Worm (Caenorhabditis elegans) whole organism, L3 larva: ENCODE data around the gene clec-75.
A peak's percentile ranks its signal among the peaks of the same experiment; 100 is the strongest.
"Not testable (repeated sequence)": the region's sequence is repeated elsewhere in the genome, so short reads cannot be mapped to it uniquely, and the experiment has no call there.

Experiments used
- R02D3.7 ChIP-seq: fragments of 150-350 bp; optimal IDR thresholded peaks from 2 replicates; lab custom pipeline; 2014; ENCODE audit warnings: missing biosample characterization, missing genetic modification characterization
- ZK546.5 ChIP-seq: sonication (generic microtip); optimal IDR thresholded peaks from 2 replicates; lab custom pipeline; 2017; ENCODE audit warnings: missing biosample characterization, missing genetic modification characterization
- ama-1 ChIP-seq: fragments of 150-350 bp; optimal IDR thresholded peaks from 2 replicates; lab custom pipeline; 2018
- ceh-16 ChIP-seq: sonication (generic microtip); optimal IDR thresholded peaks from 2 replicates; lab custom pipeline; 2017; ENCODE audit warnings: missing biosample characterization, missing genetic modification characterization
- ceh-28 ChIP-seq: fragments of 150-350 bp; optimal IDR thresholded peaks from 2 replicates; lab custom pipeline; 2014; ENCODE audit warnings: missing biosample characterization, missing genetic modification reagents, missing genetic modification characterization
- daf-12 ChIP-seq: fragments of 150-350 bp; optimal IDR thresholded peaks from 2 replicates; lab custom pipeline; 2014; ENCODE audit warnings: missing biosample characterization, missing genetic modification reagents, missing genetic modification characterization
- egl-27 ChIP-seq: sonication (generic microtip); optimal IDR thresholded peaks from 4 replicates; lab custom pipeline; 2017; ENCODE audit warnings: missing biosample characterization, missing genetic modification reagents, missing genetic modification characterization
- egl-5 ChIP-seq: fragments of 150-350 bp; optimal IDR thresholded peaks from 2 replicates; lab custom pipeline; 2017; ENCODE audit warnings: missing biosample characterization, missing genetic modification reagents, missing genetic modification characterization, inconsistent platforms
- elt-1 ChIP-seq: fragments of 150-350 bp; optimal IDR thresholded peaks from 2 replicates; lab custom pipeline; 2014; ENCODE audit warnings: missing biosample characterization, missing genetic modification characterization
- elt-2 ChIP-seq: sonication (generic microtip); optimal IDR thresholded peaks from 2 replicates; lab custom pipeline; 2016; ENCODE audit warnings: missing genetic modification reagents, mild to moderate bottlenecking, missing genetic modification characterization, missing compliant biosample characterization
- elt-3 ChIP-seq, 3 experiments: fragments of 150-350 bp in 1 of 3; sonication (generic microtip) in 2 of 3; optimal IDR thresholded peaks; 2 replicates in 2 of 3; 4 replicates in 1 of 3; lab custom pipeline; 2014 to 2017; ENCODE audit warnings: missing biosample characterization in 3 of 3, missing genetic modification characterization in 3 of 3
- eor-1 ChIP-seq, 2 experiments: fragments of 150-350 bp; optimal IDR thresholded peaks; 2 replicates each; lab custom pipeline; 2014 to 2018; ENCODE audit warnings: missing biosample characterization in 2 of 2, missing genetic modification characterization in 2 of 2
- hmg-11 ChIP-seq: sonication (generic microtip); optimal IDR thresholded peaks from 2 replicates; lab custom pipeline; 2016; ENCODE audit warnings: missing genetic modification characterization, missing compliant biosample characterization
- jun-1 ChIP-seq: fragments of 150-350 bp; optimal IDR thresholded peaks from 2 replicates; lab custom pipeline; 2014; ENCODE audit warnings: missing biosample characterization, missing genetic modification reagents, missing genetic modification characterization
- lin-39 ChIP-seq: fragments of 150-350 bp; optimal IDR thresholded peaks from 2 replicates; lab custom pipeline; 2018; ENCODE audit warnings: missing biosample characterization, missing genetic modification reagents, missing genetic modification characterization
- mml-1 ChIP-seq: fragments of 150-350 bp; sonication (generic microtip); optimal IDR thresholded peaks from 3 replicates; lab custom pipeline; 2014; ENCODE audit warnings: missing biosample characterization, missing genetic modification characterization
- nhr-25 ChIP-seq: sonication (generic microtip); optimal IDR thresholded peaks from 2 replicates; lab custom pipeline; 2017; ENCODE audit warnings: missing biosample characterization, missing genetic modification characterization
- nhr-28 ChIP-seq: fragments of 150-350 bp; optimal IDR thresholded peaks from 2 replicates; lab custom pipeline; 2014; ENCODE audit warnings: missing biosample characterization, missing genetic modification characterization
- nhr-67 ChIP-seq: fragments of 150-350 bp; optimal IDR thresholded peaks from 2 replicates; lab custom pipeline; 2014; ENCODE audit warnings: missing biosample characterization, missing genetic modification characterization
- pha-4 ChIP-seq: fragments of 150-350 bp; optimal IDR thresholded peaks from 2 replicates; lab custom pipeline; 2014; ENCODE audit warnings: missing biosample characterization, missing genetic modification reagents, missing genetic modification characterization
- pqm-1 ChIP-seq: fragments of 150-350 bp; optimal IDR thresholded peaks from 2 replicates; lab custom pipeline; 2017; ENCODE audit warnings: missing biosample characterization, missing genetic modification characterization, inconsistent platforms
- tbx-2 ChIP-seq: sonication (generic microtip); optimal IDR thresholded peaks from 2 replicates; lab custom pipeline; 2016; ENCODE audit warnings: mild to moderate bottlenecking, missing genetic modification characterization, missing compliant biosample characterization
- unc-39 ChIP-seq: sonication (generic microtip); optimal IDR thresholded peaks from 4 replicates; lab custom pipeline; 2017; ENCODE audit warnings: missing biosample characterization, missing genetic modification characterization
- unc-62 ChIP-seq: fragments of 150-350 bp; sonication (generic microtip); optimal IDR thresholded peaks from 4 replicates; lab custom pipeline; 2014; ENCODE audit warnings: missing biosample characterization, missing genetic modification reagents, missing genetic modification characterization
- ztf-4 ChIP-seq: fragments of 150-350 bp; optimal IDR thresholded peaks from 2 replicates; lab custom pipeline; 2014; ENCODE audit warnings: missing biosample characterization, missing genetic modification characterization

clec-75 gene

DNA sequence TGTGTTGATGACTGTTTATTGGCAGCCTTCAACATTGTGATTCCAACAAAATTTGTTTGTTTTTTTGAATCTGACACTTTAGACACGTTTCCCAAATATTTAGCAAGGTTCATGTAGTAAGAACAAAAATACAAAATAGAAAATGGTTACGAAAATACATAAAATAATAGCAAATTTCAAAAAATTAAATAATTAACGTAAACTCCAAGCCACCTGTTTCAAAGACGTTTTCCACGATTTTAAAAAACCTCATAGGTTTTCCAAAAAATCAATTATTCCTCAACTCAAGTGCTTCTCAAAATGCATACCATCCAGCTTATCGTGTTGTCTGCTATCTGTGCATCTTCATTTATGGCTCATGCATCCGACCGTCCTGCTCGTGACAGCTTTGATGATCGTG lies 43.1 kb upstream of the clec-75 start, which contains the start of gene F56D6.14:
F56D6.14 (plus strand) TSS at position 301 of the 400 bp plus-strand sequence.
- TF ChIP-seq egl-27, result no peak
- no peak for TF ChIP-seq eor-1 (tag; optimal IDR thresholded peaks at IDR 0.05; lab: Kevin White, UChicago)
- no peak for TF ChIP-seq mml-1
- TF ChIP-seq nhr-25, result no peak
- no peak for TF ChIP-seq elt-1 (tag; lab: Kevin White, UChicago)
- no peak for TF ChIP-seq ceh-16 (tag; lab: Kevin White, UChicago)
- no peak for TF ChIP-seq egl-5 (tag; lab: Kevin White, UChicago)
- no peak for TF ChIP-seq nhr-67 (tag; lab: Kevin White, UChicago)

DNA sequence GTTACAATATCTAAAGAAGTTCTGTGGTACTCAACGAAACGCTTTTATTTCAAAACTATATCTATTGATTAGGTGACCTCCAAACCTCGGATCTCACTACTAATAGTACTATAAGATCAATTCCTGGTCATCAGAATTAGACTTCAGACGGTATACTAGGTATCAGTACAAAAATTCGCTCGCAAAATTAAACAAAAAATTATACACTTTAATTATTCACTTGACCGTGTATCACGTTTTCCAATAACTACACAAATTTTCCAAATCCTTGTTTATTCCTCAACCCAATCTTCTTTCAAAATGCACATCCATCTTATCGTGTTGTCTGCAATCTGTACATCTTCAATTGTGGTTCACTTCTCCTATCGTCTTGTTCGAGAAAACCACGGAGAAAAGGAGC lies 42.4 kb upstream of the clec-75 start, which contains the start of gene F56D6.23:
F56D6.23 (plus strand) TSS at position 301 of the 400 bp plus-strand sequence.
- TF ChIP-seq tbx-2, result no peak
- TF ChIP-seq, all 47 proteins: peak for 0

DNA sequence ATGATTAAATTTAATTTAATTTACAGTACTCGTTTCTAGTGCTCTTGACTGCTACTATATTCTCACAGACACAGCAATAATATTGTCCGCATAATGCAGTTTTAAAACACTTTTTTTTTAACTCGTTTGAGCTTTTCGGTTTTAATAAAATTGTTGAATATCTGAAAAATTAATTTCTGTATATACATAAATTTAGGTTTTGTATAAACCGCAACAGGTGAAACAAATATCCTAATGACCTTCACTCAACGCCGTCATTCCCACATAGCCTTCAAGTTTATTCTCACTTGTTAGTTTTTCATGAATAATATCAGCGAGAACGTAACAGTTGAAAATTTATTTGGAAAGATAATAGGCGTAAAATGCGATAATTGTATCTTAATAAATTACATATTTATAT lies 41.0 kb upstream of the clec-75 start, which contains the start of gene srz-19:
srz-19 (plus strand) TSS at position 301 of the 400 bp plus-strand sequence.
- TF ChIP-seq unc-62 (GFP tag; lab: Kevin White, UChicago), result no peak
- no peak for TF ChIP-seq pha-4 (tag; lab: Kevin White, UChicago)

DNA sequence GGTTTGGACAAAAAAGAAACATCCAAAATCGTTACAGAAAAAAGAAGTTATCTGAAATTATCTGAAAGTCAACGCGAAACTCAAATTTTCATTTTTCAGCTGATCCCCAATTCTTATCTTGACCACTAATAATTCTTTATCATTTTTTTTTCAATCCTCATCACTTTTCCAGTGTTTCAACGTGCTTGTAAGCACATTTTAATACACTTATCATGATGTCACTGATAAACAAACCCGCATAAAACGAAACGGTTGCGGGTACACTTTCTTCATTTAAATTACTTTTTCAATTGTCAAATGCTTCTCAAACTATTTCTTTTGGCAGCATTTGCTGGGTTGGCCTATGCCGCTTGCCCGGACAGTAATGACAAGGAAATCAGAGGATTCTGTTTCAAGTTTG lies 38.6 kb upstream of the clec-75 start, which contains the start of gene clec-67:
clec-67 (plus strand) TSS at position 268 of the 400 bp plus-strand sequence.
- TF ChIP-seq R02D3.7 (tag; lab: Kevin White, UChicago) (no peak), mml-1 (no peak), elt-2 (tag; lab: Kevin White, UChicago) (peak; percentile 84), jun-1 (tag; lab: Kevin White, UChicago) (peak; percentile 2), pqm-1 (peak; percentile 45)
- TF ChIP-seq, all 47 proteins: peak for 3

DNA sequence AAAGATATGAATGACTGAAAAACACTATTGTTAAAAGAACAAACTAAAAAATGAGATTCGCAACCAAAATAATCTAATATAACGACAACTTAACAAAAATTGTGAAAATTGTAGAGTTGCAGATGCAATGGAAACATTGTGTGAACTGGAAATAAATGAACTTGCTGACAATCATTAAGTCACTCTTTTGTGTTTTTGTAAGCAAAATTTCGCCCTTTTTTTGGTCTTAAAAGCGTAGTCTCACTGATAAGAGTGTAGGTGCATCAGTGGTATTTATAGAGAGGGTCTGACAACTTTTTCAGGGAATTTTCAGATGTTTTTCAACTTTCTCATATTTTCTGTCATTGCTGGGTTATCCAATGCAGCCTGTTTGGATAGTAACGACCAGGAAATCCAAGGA lies 34.4 kb upstream of the clec-75 start, which contains the start of gene clec-68:
clec-68 (plus strand) TSS at position 301 of the 400 bp plus-strand sequence.
- no peak for TF ChIP-seq pha-4 (tag; lab: Kevin White, UChicago)
- TF ChIP-seq hmg-11 (tag; lab: Kevin White, UChicago), result no peak
- TF ChIP-seq elt-3 (tag; optimal IDR thresholded peaks at IDR 0.05; lab: Kevin White, UChicago), result no peak
- TF ChIP-seq lin-39 (tag; lab: Kevin White, UChicago), result no peak
- TF ChIP-seq ama-1, result no peak
- TF ChIP-seq ceh-16 (tag; lab: Kevin White, UChicago), result no peak
- TF ChIP-seq ztf-4 (tag; lab: Kevin White, UChicago), result no peak
- no peak for TF ChIP-seq elt-1 (tag; lab: Kevin White, UChicago)
- no peak for TF ChIP-seq unc-39
- TF ChIP-seq eor-1 (tag; optimal IDR thresholded peaks at IDR 0.05; lab: Kevin White, UChicago), result no peak
- TF ChIP-seq daf-12 (tag; lab: Kevin White, UChicago), result no peak

DNA sequence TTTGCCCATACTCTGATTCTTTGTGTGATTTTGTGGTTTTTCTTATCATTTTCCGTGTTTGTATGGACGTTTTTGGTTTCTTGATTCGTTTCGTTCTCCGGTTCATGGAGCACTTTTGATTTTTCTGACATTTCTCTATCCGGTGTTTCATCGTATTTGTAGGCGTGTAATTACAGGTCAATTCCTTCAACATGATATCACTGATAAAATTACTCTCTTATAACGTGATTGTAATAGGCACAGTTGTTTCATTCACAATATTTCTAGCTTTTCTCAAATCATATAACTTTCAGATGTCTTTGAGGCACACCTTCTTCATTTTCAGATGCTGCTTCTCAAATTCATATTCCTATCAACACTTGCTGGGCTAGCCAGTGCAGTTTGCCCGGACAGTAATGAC lies 28.1 kb upstream of the clec-75 start, which contains the start of gene clec-70:
clec-70 (plus strand) TSS at position 301 of the 400 bp plus-strand sequence.
- not testable (repeated sequence) for TF ChIP-seq nhr-28 (tag; lab: Kevin White, UChicago); unc-39; tbx-2

DNA sequence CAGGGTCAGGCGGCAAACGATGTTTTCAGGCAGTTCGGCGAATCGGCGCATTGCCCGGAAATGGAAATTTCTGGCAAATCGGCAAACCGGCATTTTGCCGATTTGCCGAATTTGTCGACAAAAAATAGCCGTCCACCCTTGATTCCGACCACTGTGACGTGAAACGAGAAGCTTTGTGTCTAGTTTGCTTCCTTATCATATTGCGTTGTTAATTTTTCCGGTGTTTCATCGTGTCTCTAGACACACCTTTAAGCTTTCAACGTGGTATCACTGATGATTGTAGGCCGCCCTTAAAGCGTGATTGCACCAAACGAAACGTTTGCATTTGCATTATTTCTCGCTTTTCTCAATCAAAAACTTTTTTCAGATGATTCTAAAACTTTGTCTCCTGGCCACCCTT lies 23.4 kb upstream of the clec-75 start, which contains the start of gene clec-71:
clec-71 (plus strand) TSS at position 362 of the 400 bp plus-strand sequence.
- TF ChIP-seq egl-5 (tag; lab: Kevin White, UChicago) (no peak), elt-2 (tag; lab: Kevin White, UChicago) (peak; percentile 6), unc-62 (GFP tag; lab: Kevin White, UChicago) (no peak), ZK546.5 (tag; lab: Kevin White, UChicago) (no peak)

DNA sequence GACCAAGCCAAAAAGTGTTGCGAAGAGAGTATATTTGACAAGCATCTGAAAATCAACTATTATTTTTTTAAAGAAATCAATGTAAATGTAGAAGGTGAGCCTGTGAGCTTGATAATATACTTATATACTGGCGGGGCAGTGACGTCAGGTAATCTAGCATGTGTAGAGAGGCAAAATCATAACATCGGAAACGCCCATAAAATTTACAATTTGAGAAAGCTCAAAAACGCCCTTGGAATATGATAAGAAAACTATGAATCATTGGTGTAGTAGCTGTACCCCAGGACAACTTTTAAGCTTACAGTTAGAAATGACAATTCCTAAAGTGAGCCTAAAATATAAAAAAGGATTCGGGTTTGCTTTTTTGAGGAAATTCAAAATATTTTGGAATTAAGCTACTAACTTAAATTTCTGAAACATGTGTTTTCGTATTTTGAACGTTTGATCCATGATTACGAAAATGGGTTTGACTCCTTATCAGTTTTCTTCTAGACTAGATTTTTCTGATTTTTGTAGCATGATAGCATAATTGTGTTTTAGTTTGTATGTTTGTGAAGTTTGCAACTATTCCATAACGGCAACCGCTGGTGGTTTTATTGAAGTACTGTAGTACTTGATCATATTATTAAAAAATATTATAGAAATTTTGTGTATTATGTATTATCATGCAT lies 18.7 kb upstream of the clec-75 start, which contains the start of gene clec-174:
clec-174 (minus strand) TSS at position 51 of the 671 bp plus-strand sequence.
- TF ChIP-seq pqm-1 (peak; percentile 22), ceh-28 (tag; lab: Kevin White, UChicago) (no peak), elt-2 (tag; lab: Kevin White, UChicago) (peak; percentile 49)
